Fruit fly (Drosophila melanogaster) whole organism, wandering third instar larva: ENCODE results near the gene ppk23.

Experiments used
- CG32264 ChIP-seq: fragments of 200-800 bp; sonication (Bioruptor generic); optimal IDR thresholded peaks from 2 replicates; lab custom pipeline; 2016; ENCODE audit warnings: missing biosample characterization, missing genetic modification characterization
- CrebA ChIP-seq: fragments of 200-800 bp; sonication (Bioruptor generic); optimal IDR thresholded peaks from 2 replicates; lab custom pipeline; 2016; ENCODE audit warnings: missing biosample characterization, mild to moderate bottlenecking, missing genetic modification characterization, borderline replicate concordance
- Dfd ChIP-seq: fragments of >200 bp; optimal IDR thresholded peaks from 2 replicates; lab custom pipeline; 2017; ENCODE audit warnings: missing biosample characterization, missing genetic modification characterization
- Dif ChIP-seq: fragments of 200-275, 200-300 bp; sonication (Bioruptor generic); optimal IDR thresholded peaks from 2 replicates; lab custom pipeline; 2018; ENCODE audit warnings: missing biosample characterization, missing genetic modification characterization; ENCODE audit not compliant: partially characterized antibody
- GATAd ChIP-seq: sonication (Bioruptor generic); optimal IDR thresholded peaks from 2 replicates; lab custom pipeline; 2016; ENCODE audit warnings: missing biosample characterization, missing genetic modification characterization
- HLH106 ChIP-seq: fragments of 200-800 bp; optimal IDR thresholded peaks from 3 replicates; lab custom pipeline; 2019; ENCODE audit warnings: missing biosample characterization, mild to moderate bottlenecking, missing genetic modification characterization, moderate library complexity
- Hnf4 ChIP-seq: fragments of 200-800 bp; sonication (Bioruptor generic); optimal IDR thresholded peaks from 2 replicates; lab custom pipeline; 2016; ENCODE audit warnings: missing biosample characterization, mild to moderate bottlenecking, missing genetic modification characterization
- Hr78 ChIP-seq: fragments of >200 bp; optimal IDR thresholded peaks from 2 replicates; lab custom pipeline; 2017; ENCODE audit warnings: missing biosample characterization, missing genetic modification characterization
- Hr83 ChIP-seq: fragments of 200-300 bp; sonication (Bioruptor generic); optimal IDR thresholded peaks from 2 replicates; lab custom pipeline; 2016; ENCODE audit warnings: missing biosample characterization, mild to moderate bottlenecking, missing genetic modification characterization, moderate library complexity; ENCODE audit not compliant: poor library complexity, severe bottlenecking
- Jra ChIP-seq: sonication (Bioruptor generic); optimal IDR thresholded peaks from 2 replicates; lab custom pipeline; 2016; ENCODE audit warnings: missing biosample characterization, missing genetic modification characterization
- Mio ChIP-seq: sonication (Bioruptor generic); optimal IDR thresholded peaks from 2 replicates; lab custom pipeline; 2016; ENCODE audit warnings: missing biosample characterization, missing genetic modification characterization
- N ChIP-seq: fragments of >200 bp; optimal IDR thresholded peaks from 2 replicates; lab custom pipeline; 2018; ENCODE audit warnings: missing biosample characterization, missing external identifiers, missing genetic modification characterization
- OdsH ChIP-seq: fragments of 200-800 bp; sonication (Bioruptor generic); optimal IDR thresholded peaks from 2 replicates; lab custom pipeline; 2016; ENCODE audit warnings: missing biosample characterization, mild to moderate bottlenecking, missing genetic modification characterization
- Rel ChIP-seq, 2 experiments: fragments of 200-800 bp; sonication (Bioruptor generic) in 1 of 2; optimal IDR thresholded peaks; 2 replicates in 1 of 2; 3 replicates in 1 of 2; lab custom pipeline; 2016 to 2019; ENCODE audit warnings: mild to moderate bottlenecking in 2 of 2, missing biosample characterization in 2 of 2, missing genetic modification characterization in 2 of 2, moderate library complexity in 1 of 2
- Sp1 ChIP-seq: fragments of 200-800 bp; sonication (Bioruptor generic); optimal IDR thresholded peaks from 3 replicates; lab custom pipeline; 2019; ENCODE audit warnings: missing biosample characterization, mild to moderate bottlenecking, missing genetic modification characterization, moderate library complexity
- br ChIP-seq: fragments of 200-800 bp; sonication (Bioruptor generic); optimal IDR thresholded peaks from 2 replicates; lab custom pipeline; 2016; ENCODE audit warnings: missing biosample characterization, missing genetic modification characterization
- brk ChIP-seq: fragments of 200-800 bp; sonication (Bioruptor generic); optimal IDR thresholded peaks from 2 replicates; lab custom pipeline; 2016; ENCODE audit warnings: missing biosample characterization, mild to moderate bottlenecking, missing genetic modification characterization
- dl ChIP-seq, 2 experiments: fragments of 175-275, 200-275 bp in 1 of 2; fragments of 200-275 bp in 1 of 2; sonication (Bioruptor generic); optimal IDR thresholded peaks; lab custom pipeline; 2018; ENCODE audit warnings: mild to moderate bottlenecking in 2 of 2, missing biosample characterization in 2 of 2, missing genetic modification characterization in 2 of 2, moderate library complexity in 2 of 2; ENCODE audit not compliant: partially characterized antibody in 2 of 2, insufficient read depth in 1 of 2
- dmrt93B ChIP-seq: fragments of 200-800 bp; sonication (Bioruptor generic); optimal IDR thresholded peaks from 2 replicates; lab custom pipeline; 2018; ENCODE audit warnings: missing biosample characterization, mild to moderate bottlenecking, missing genetic modification characterization
- dsf ChIP-seq: sonication (Bioruptor generic); optimal IDR thresholded peaks from 2 replicates; lab custom pipeline; 2016; ENCODE audit warnings: missing biosample characterization, missing genetic modification characterization, borderline replicate concordance
- ey ChIP-seq: fragments of 200-800 bp; sonication (Bioruptor generic); optimal IDR thresholded peaks from 2 replicates; lab custom pipeline; 2016; ENCODE audit warnings: missing biosample characterization, missing genetic modification characterization
- foxo ChIP-seq, 2 experiments: fragments of 200-800 bp; sonication (Bioruptor generic); optimal IDR thresholded peaks; 2 replicates in 1 of 2; 3 replicates in 1 of 2; lab custom pipeline; 2016 to 2017; ENCODE audit warnings: missing biosample characterization in 2 of 2, missing genetic modification characterization in 2 of 2
- fru ChIP-seq: fragments of 200-800 bp; sonication (Bioruptor generic); optimal IDR thresholded peaks from 3 replicates; lab custom pipeline; 2016; ENCODE audit warnings: missing biosample characterization, mild to moderate bottlenecking, missing genetic modification characterization
- h ChIP-seq: fragments of 200-800 bp; sonication (Bioruptor generic); optimal IDR thresholded peaks from 3 replicates; lab custom pipeline; 2016; ENCODE audit warnings: missing biosample characterization, mild to moderate bottlenecking, missing genetic modification characterization
- jim ChIP-seq: fragments of 175-275, 200-325 bp; sonication (Bioruptor generic); optimal IDR thresholded peaks from 2 replicates; lab custom pipeline; 2016; ENCODE audit warnings: missing biosample characterization, mild to moderate bottlenecking, missing genetic modification characterization
- lola ChIP-seq: fragments of >200 bp; optimal IDR thresholded peaks from 2 replicates; lab custom pipeline; 2017; ENCODE audit warnings: missing biosample characterization, missing genetic modification characterization
- pan ChIP-seq: fragments of >200 bp; optimal IDR thresholded peaks from 2 replicates; lab custom pipeline; 2017
- psq ChIP-seq: fragments of 200-800 bp; sonication (Bioruptor generic); optimal IDR thresholded peaks from 3 replicates; lab custom pipeline; 2017; ENCODE audit warnings: missing biosample characterization, mild to moderate bottlenecking, missing genetic modification characterization, moderate library complexity
- rgr ChIP-seq: fragments of 200-800 bp; sonication (Bioruptor generic); optimal IDR thresholded peaks from 3 replicates; lab custom pipeline; 2016; ENCODE audit warnings: missing biosample characterization, mild to moderate bottlenecking, missing genetic modification characterization
- sv ChIP-seq: fragments of 200-800 bp; sonication (Bioruptor generic); optimal IDR thresholded peaks from 3 replicates; lab custom pipeline; 2016; ENCODE audit warnings: missing biosample characterization, missing genetic modification characterization
- tai ChIP-seq: sonication (Bioruptor generic); optimal IDR thresholded peaks from 2 replicates; lab custom pipeline; 2016; ENCODE audit warnings: missing biosample characterization, missing genetic modification characterization
- usp ChIP-seq: fragments of >200 bp; optimal IDR thresholded peaks from 2 replicates; lab custom pipeline; 2017; ENCODE audit warnings: missing biosample characterization, missing genetic modification characterization
- woc ChIP-seq: sonication (Bioruptor generic); optimal IDR thresholded peaks from 2 replicates; lab custom pipeline; 2016; ENCODE audit warnings: missing biosample characterization, mild to moderate bottlenecking, missing genetic modification characterization

Gene ppk23

DNA sequence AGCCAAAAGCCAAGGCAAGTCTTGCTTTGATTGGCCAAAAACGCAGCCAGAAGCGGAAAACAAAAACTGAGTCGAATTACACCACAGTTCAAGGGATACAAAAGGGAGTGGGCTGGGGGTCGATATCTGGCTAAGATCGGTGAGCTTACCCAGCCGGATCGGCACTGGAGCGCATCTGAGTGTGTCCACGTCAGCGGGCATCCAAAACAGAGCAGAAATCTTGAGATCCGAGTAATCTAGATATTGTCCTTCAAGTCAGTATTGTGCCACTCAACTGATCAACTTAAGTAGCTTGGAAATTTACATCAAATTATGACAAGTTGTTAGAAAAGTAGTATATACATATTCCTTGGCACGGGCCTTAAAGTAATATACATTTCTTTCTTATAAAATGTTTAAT lies 19.5 kb upstream of the ppk23 start, which contains the start of gene CG12992:
Gene CG12992, plus strand, starts transcription at position 301 of the 400 bp plus-strand sequence.
- TF ChIP-seq fru (GFP tag; lab: Kevin White, UChicago) (no peak), Dif (no peak), dmrt93B (GFP tag; lab: Kevin White, UChicago) (no peak), OdsH (no peak), foxo (GFP tag; optimal IDR thresholded peaks at IDR 0.05; lab: Kevin White, UChicago) (no peak), HLH106 (tag; lab: Kevin White, UChicago) (no peak), GATAd (no peak), dsf (GFP tag; lab: Kevin White, UChicago) (no peak), tai (no peak), Mio (GFP tag; lab: Kevin White, UChicago) (no peak), Hr83 (GFP tag; lab: Kevin White, UChicago) (no peak), rgr (GFP tag; lab: Kevin White, UChicago) (no peak), ey (GFP tag; lab: Kevin White, UChicago) (no peak), N (GFP tag; lab: Kevin White, UChicago) (no peak), lola (GFP tag; lab: Kevin White, UChicago) (no peak)

DNA sequence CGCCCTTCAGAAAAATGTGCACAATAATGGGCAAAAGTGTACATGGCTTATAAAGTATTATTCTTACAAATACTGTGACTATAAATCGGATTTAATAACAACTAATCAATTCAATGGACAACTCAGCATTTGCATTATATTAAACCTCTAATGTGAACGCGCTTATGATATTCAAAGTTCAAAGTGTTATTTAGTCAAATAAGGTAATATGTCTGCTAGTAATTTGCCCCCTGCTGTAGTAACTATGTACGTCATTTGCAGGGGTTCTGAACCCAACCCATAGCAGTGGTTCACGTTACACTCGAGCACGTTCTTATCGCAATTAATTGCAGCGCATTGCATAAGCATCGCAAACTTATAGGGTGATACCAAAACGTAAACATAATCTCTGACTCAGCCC lies 19.1 kb upstream of the ppk23 start:
- TF ChIP-seq br (GFP tag; lab: Kevin White, UChicago): no peak
- TF ChIP-seq rgr (GFP tag; lab: Kevin White, UChicago): peak; percentile 11
- TF ChIP-seq CG32264 (GFP tag; lab: Kevin White, UChicago): no peak
- peak; percentile 19 for TF ChIP-seq ey (GFP tag; lab: Kevin White, UChicago)
- no peak for TF ChIP-seq Rel (GFP tag; optimal IDR thresholded peaks at IDR 0.05; lab: Kevin White, UChicago)
- TF ChIP-seq Rel (tag; optimal IDR thresholded peaks at IDR 0.05; lab: Kevin White, UChicago): no peak
- no peak for TF ChIP-seq jim
- no peak for TF ChIP-seq Hr78 (GFP tag; lab: Kevin White, UChicago)
- TF ChIP-seq tai: no peak
- TF ChIP-seq Hr83 (GFP tag; lab: Kevin White, UChicago): no peak
- TF ChIP-seq usp: no peak
- no peak for TF ChIP-seq sv (GFP tag; lab: Kevin White, UChicago)
- TF ChIP-seq Sp1 (GFP tag; lab: Kevin White, UChicago): no peak
- no peak for TF ChIP-seq woc (GFP tag; lab: Kevin White, UChicago)
- TF ChIP-seq Mio (GFP tag; lab: Kevin White, UChicago): no peak
- TF ChIP-seq psq (GFP tag; lab: Kevin White, UChicago): peak; percentile 10

DNA sequence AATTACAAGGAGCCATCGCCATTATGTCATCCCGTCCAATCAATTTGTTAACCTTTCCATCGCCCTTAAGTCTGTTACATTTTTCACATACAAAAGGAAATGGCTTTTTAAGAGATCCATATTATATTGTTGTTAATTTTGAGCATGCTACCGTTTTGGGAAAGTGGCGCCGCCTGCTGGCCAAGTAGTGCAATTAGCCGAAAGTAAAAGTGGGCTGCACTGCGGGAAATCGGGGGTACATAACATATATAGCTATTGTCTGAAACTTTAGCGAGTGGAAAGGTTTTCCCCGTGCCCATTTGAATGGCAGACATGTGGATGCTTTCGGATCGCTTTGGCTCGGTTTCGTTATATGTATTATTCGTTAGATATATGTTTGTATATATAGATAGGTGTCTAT lies 16.9 kb upstream of the ppk23 start:
- TF ChIP-seq Hr78 (GFP tag; lab: Kevin White, UChicago): no peak
- TF ChIP-seq Dif: no peak
- no peak for TF ChIP-seq brk (GFP tag; lab: Kevin White, UChicago)
- no peak for TF ChIP-seq br (GFP tag; lab: Kevin White, UChicago)
- no peak for TF ChIP-seq lola (GFP tag; lab: Kevin White, UChicago)
- TF ChIP-seq pan (lab: Kevin White, UChicago): no peak
- TF ChIP-seq h (GFP tag; lab: Kevin White, UChicago): no peak
- TF ChIP-seq psq (GFP tag; lab: Kevin White, UChicago): no peak
- TF ChIP-seq ey (GFP tag; lab: Kevin White, UChicago): no peak
- no peak for TF ChIP-seq dsf (GFP tag; lab: Kevin White, UChicago)
- TF ChIP-seq, all 38 proteins: peak for 0

DNA sequence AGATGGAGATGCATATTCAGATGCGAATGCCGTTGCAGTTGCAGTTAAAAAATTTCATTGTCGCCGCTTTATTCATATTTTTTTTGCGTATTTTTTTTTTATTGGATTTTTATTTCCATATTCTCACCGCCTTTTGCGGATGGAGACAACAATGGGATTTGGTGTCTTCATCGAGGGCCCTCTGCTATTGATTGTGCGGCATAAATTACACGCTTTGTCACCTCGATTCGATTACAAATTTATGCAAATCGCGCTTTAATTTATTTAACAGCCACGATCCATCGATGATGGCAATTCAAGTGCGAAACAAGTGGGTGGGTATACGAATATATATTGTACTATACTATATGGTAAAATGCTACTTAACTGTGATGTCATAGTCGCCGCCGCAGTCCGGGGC lies 14.7 kb upstream of the ppk23 start:
- no peak for TF ChIP-seq Dif
- no peak for TF ChIP-seq OdsH
- no peak for TF ChIP-seq Dfd
- TF ChIP-seq tai: no peak
- TF ChIP-seq pan (lab: Kevin White, UChicago): no peak
- no peak for TF ChIP-seq psq (GFP tag; lab: Kevin White, UChicago)
- TF ChIP-seq HLH106 (tag; lab: Kevin White, UChicago): no peak
- no peak for TF ChIP-seq br (GFP tag; lab: Kevin White, UChicago)
- no peak for TF ChIP-seq lola (GFP tag; lab: Kevin White, UChicago)
- TF ChIP-seq Mio (GFP tag; lab: Kevin White, UChicago): no peak
- TF ChIP-seq Hr83 (GFP tag; lab: Kevin White, UChicago): no peak
- no peak for TF ChIP-seq Hnf4 (GFP tag; lab: Kevin White, UChicago)
- no peak for TF ChIP-seq CG32264 (GFP tag; lab: Kevin White, UChicago)

DNA sequence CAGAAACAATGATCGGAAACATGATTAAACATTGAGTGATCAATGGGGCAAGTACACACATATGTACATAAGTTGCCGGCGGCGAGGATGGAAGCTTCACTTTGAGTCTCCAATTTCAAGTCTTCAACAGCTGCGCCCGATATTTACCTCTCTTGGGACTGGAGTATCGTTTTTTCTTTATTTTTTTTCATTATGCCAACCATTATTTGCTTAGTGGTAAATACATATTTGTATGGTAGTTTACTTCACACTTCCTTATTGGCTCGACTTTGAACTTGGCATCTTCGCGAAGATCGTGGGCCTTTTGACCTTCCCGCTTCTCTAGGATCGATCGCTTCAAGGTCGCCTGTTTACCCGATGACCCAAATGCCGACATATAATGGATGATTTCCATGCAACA lies 13.6 kb upstream of the ppk23 start:
- TF ChIP-seq tai (no peak), psq (GFP tag; lab: Kevin White, UChicago) (no peak), usp (no peak), N (GFP tag; lab: Kevin White, UChicago) (no peak), Jra (GFP tag; lab: Kevin White, UChicago) (no peak), Mio (GFP tag; lab: Kevin White, UChicago) (no peak), jim (no peak), lola (GFP tag; lab: Kevin White, UChicago) (no peak), Rel (GFP tag; optimal IDR thresholded peaks at IDR 0.05; lab: Kevin White, UChicago) (no peak), Rel (tag; optimal IDR thresholded peaks at IDR 0.05; lab: Kevin White, UChicago) (no peak), CrebA (GFP tag; lab: Kevin White, UChicago) (no peak), sv (GFP tag; lab: Kevin White, UChicago) (no peak), Hr78 (GFP tag; lab: Kevin White, UChicago) (no peak), Dfd (no peak), dl (GFP tag; optimal IDR thresholded peaks at IDR 0.05; lab: Kevin White, UChicago; ENCODE audit: insufficient read depth in 1 of 2, partially characterized antibody in 2 of 2) (no peak), pan (lab: Kevin White, UChicago) (no peak), GATAd (no peak), Dif (no peak), br (GFP tag; lab: Kevin White, UChicago) (no peak), foxo (GFP tag; optimal IDR thresholded peaks at IDR 0.05; lab: Kevin White, UChicago) (no peak)
